Worm (Caenorhabditis elegans) whole organism, L4/young adult: ENCODE data around the gene kin-24.

Experiments
- W03F9.2 ChIP-seq: fragments of 150-350 bp; optimal IDR thresholded peaks from 2 replicates; lab custom pipeline; 2014; ENCODE audit warnings: missing biosample characterization, missing genetic modification characterization
- dao-5 ChIP-seq: sonication (generic microtip); optimal IDR thresholded peaks from 2 replicates; lab custom pipeline; 2016; ENCODE audit warnings: missing genotype, missing genetic modification characterization, moderate library complexity, missing compliant biosample characterization
- him-1 ChIP-seq: sonication (generic microtip); optimal IDR thresholded peaks from 2 replicates; lab custom pipeline; 2016; ENCODE audit warnings: missing genotype, missing genetic modification reagents, missing genetic modification characterization, missing compliant biosample characterization

DNA sequence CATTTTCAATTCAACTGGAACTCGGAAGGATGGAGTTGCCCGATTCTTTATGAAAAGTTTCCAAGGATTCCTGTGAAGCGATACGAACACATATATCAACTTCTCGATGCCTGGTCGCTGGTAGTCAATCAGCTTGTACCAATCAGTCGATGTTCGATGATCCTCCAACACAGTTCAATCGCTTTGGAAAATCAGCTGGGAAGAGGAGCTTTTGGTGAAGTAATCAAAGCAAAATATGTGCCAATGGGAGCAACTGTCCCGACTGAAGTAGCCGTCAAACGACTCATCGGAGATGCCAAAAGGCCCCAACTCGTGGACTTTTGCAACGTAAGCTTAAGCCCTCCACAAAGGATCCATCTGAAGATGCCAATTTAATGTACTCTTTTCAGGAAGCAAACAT, 7.5 kb downstream of the kin-24 start:
- TF ChIP-seq him-1 (tag; lab: Kevin White, UChicago) (no peak), dao-5 (tag; lab: Kevin White, UChicago) (no peak), W03F9.2 (tag; lab: Kevin White, UChicago) (no peak)
